Fruit fly (Drosophila melanogaster): ENCODE data around the gene Ctl2.

The Ctl2 gene

dm6 chr3R:29157418-29158398 is 34.5 kb downstream of the Ctl2 start, which contains the start of gene rdog (continued):
- TF ChIP-seq CG4404 (GFP tag; IDR thresholded peaks at IDR 0.05): peak; percentile 69
- no peak; the same call in 2 of the 3 replicates for TF ChIP-seq knrl (GFP tag; IDR thresholded peaks at IDR 0.05; ENCODE audit: partially characterized antibody)
- peak; percentile 64 for TF ChIP-seq tgo (GFP tag; IDR thresholded peaks at IDR 0.05)
- TF ChIP-seq Tbp (GFP tag; optimal IDR thresholded peaks at IDR 0.05): no peak
- peak; percentile 67 for TF ChIP-seq CG3065 (GFP tag; optimal IDR thresholded peaks at IDR 0.05)
- TF ChIP-seq Dbx (GFP tag; IDR thresholded peaks at IDR 0.05): peak; percentile 43; the same call in 1 of the 3 replicates
- no peak for TF ChIP-seq CG10959 (GFP tag; IDR thresholded peaks at IDR 0.05)
- peak; percentile 66 for TF ChIP-seq twi (tag; optimal IDR thresholded peaks at IDR 0.05)
- TF ChIP-seq zf30C (GFP tag; optimal IDR thresholded peaks at IDR 0.05): no peak
- TF ChIP-seq CG10654 (GFP tag; optimal IDR thresholded peaks at IDR 0.05): peak; percentile 70
- TF ChIP-seq en (GFP tag; optimal IDR thresholded peaks at IDR 0.05): peak; percentile 63
- no peak for TF ChIP-seq hbn (GFP tag; IDR thresholded peaks at IDR 0.05; ENCODE audit: partially characterized antibody)
- TF ChIP-seq Ada2b (GFP tag; IDR thresholded peaks at IDR 0.05): peak; percentile 49
- peak; percentile 38; the same call in 1 of the 3 replicates for TF ChIP-seq otp (GFP tag; IDR thresholded peaks at IDR 0.05)
- TF ChIP-seq HmgD (GFP tag; optimal IDR thresholded peaks at IDR 0.05): peak; percentile 46
- no peak for TF ChIP-seq CG11560 (tag; IDR thresholded peaks at IDR 0.05)
- TF ChIP-seq kah (GFP tag; optimal IDR thresholded peaks at IDR 0.05): peak; percentile 59
- TF ChIP-seq Deaf1 (tag; optimal IDR thresholded peaks at IDR 0.05): peak; percentile 63
- peak; percentile 77 for TF ChIP-seq unpg (GFP tag; optimal IDR thresholded peaks at IDR 0.05)
- peak; percentile 41; the same call in 1 of the 3 replicates for TF ChIP-seq CG14050 (GFP tag; IDR thresholded peaks at IDR 0.05)
- TF ChIP-seq az2 (GFP tag; optimal IDR thresholded peaks at IDR 0.05): peak; percentile 88
- TF ChIP-seq Dfd (GFP tag; optimal IDR thresholded peaks at IDR 0.05): no peak
- peak; percentile 81 for TF ChIP-seq CG33557 (GFP tag; optimal IDR thresholded peaks at IDR 0.05)
- peak; percentile 38 for TF ChIP-seq sqz (GFP tag; optimal IDR thresholded peaks at IDR 0.05)
- peak; percentile 87 for TF ChIP-seq CG2678 (tag; optimal IDR thresholded peaks at IDR 0.05)
- TF ChIP-seq Vsx1 (GFP tag; optimal IDR thresholded peaks at IDR 0.05): no peak
- no peak for TF ChIP-seq eve (GFP tag; optimal IDR thresholded peaks at IDR 0.05)
- TF ChIP-seq lbe (GFP tag; optimal IDR thresholded peaks at IDR 0.05): peak; percentile 49
- TF ChIP-seq pros (GFP tag; optimal IDR thresholded peaks at IDR 0.05): no peak
- TF ChIP-seq sob (GFP tag; IDR thresholded peaks at IDR 0.05): peak; percentile 60
- TF ChIP-seq jigr1 (GFP tag; IDR thresholded peaks at IDR 0.05): no peak
- peak; percentile 78 for TF ChIP-seq CG8089 (GFP tag; optimal IDR thresholded peaks at IDR 0.05)
- peak; percentile 59 for TF ChIP-seq Asciz (GFP tag; optimal IDR thresholded peaks at IDR 0.05)
- no peak for TF ChIP-seq CG8478 (optimal IDR thresholded peaks at IDR 0.05)
- peak; percentile 87 for TF ChIP-seq Camta (GFP tag; optimal IDR thresholded peaks at IDR 0.05)
- peak; percentile 86 for TF ChIP-seq CG34376 (GFP tag; optimal IDR thresholded peaks at IDR 0.05)
- TF ChIP-seq CG4707 (GFP tag; optimal IDR thresholded peaks at IDR 0.05): peak; percentile 3
- TF ChIP-seq CG17829 (tag; optimal IDR thresholded peaks at IDR 0.05): peak; percentile 84
- no peak for TF ChIP-seq Eip74EF (GFP tag; optimal IDR thresholded peaks at IDR 0.05)
- TF ChIP-seq mirr (GFP tag; optimal IDR thresholded peaks at IDR 0.05): peak; percentile 57
- peak; percentile 74 for TF ChIP-seq CG4854 (GFP tag; optimal IDR thresholded peaks at IDR 0.05)
- peak; percentile 79 for TF ChIP-seq CHES-1-like (GFP tag; optimal IDR thresholded peaks at IDR 0.05)
- no peak for TF ChIP-seq CG16813 (GFP tag; IDR thresholded peaks at IDR 0.05; ENCODE audit: partially characterized antibody)
- peak; percentile 30 for TF ChIP-seq CG7928 (GFP tag; optimal IDR thresholded peaks at IDR 0.05)
- peak; percentile 32; the same call in 1 of the 2 replicates for TF ChIP-seq danr (GFP tag; IDR thresholded peaks at IDR 0.05)
- TF ChIP-seq Atf3 (GFP tag; optimal IDR thresholded peaks at IDR 0.05): peak; percentile 72
- peak; percentile 11 for TF ChIP-seq wek (GFP tag; optimal IDR thresholded peaks at IDR 0.05)
- peak; percentile 39 for TF ChIP-seq CG17802 (tag; optimal IDR thresholded peaks at IDR 0.05)
